Worm (Caenorhabditis elegans): ENCODE results near the gene H20J04.9.
A peak's percentile ranks its signal among the peaks of the same experiment; 100 is the strongest.

DNA sequence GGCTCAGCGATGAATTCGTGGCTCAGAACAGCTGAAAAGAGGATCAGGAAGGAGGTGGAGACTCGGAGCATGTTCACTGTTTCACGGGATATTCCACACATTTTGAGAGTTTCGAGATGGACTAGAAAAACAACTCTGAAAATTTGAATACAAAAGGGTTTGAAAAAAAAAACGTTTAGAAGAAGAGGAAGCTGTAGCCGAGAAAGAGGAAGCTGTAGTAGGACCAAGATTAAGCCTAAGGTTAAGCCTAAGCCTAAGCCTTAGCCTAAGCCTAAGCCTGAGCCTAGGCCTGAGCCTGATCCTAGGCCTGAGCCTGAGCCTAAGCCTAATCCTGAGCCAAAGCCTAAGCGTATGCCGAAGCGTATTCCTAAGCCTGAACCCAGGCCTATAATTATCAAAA is 38.9 kb upstream of the H20J04.9 start, which contains the start of gene plep-1:
- no peak for TF ChIP-seq F13C5.2 (tag; optimal IDR thresholded peaks at IDR 0.05)
- no peak for TF ChIP-seq ets-7 (tag; optimal IDR thresholded peaks at IDR 0.05)
- TF ChIP-seq ama-1 (optimal IDR thresholded peaks at IDR 0.05) = no peak
- no peak for TF ChIP-seq hmbx-1 (tag; optimal IDR thresholded peaks at IDR 0.05)
- no peak for TF ChIP-seq B0310.2 (tag; optimal IDR thresholded peaks at IDR 0.05)
- TF ChIP-seq hmg-4 (GFP tag; optimal IDR thresholded peaks at IDR 0.05) = no peak
- no peak for TF ChIP-seq aly-1 (tag; optimal IDR thresholded peaks at IDR 0.05)
- TF ChIP-seq hnd-1 (tag; optimal IDR thresholded peaks at IDR 0.05) = no peak
- TF ChIP-seq ceh-36 (tag; optimal IDR thresholded peaks at IDR 0.05) = peak; percentile 39
- TF ChIP-seq ceh-13 (GFP tag; optimal IDR thresholded peaks at IDR 0.05) = no peak
- TF ChIP-seq tbx-11 (GFP tag; IDR thresholded peaks at IDR 0.05) = no peak
- TF ChIP-seq scrt-1 (GFP tag; IDR thresholded peaks at IDR 0.05) = no peak
- no peak for TF ChIP-seq sea-1 (GFP tag; conservative IDR thresholded peaks at IDR 0.05)
- no peak for TF ChIP-seq tbx-37 (GFP tag; conservative IDR thresholded peaks at IDR 0.05)

Data from whole organism, early embryonic.